Fruit fly (Drosophila melanogaster) Kc167 (cell line): ENCODE results near the gene Ccp84Ae.

ENCODE experiments used
- Myc ChIP-seq: fragments of >200 bp; optimal IDR thresholded peaks from 2 replicates; lab custom pipeline; 2017; ENCODE audit warnings: missing external identifiers
- Sin3A ChIP-seq: fragments of >200 bp; optimal IDR thresholded peaks from 2 replicates; lab custom pipeline; 2018; ENCODE audit warnings: missing external identifiers
- h ChIP-seq: fragments of >200 bp; optimal IDR thresholded peaks from 3 replicates; lab custom pipeline; 2018; ENCODE audit warnings: missing external identifiers
- psq ChIP-seq: fragments of >200 bp; optimal IDR thresholded peaks from 2 replicates; lab custom pipeline; 2017; ENCODE audit warnings: missing external identifiers
- ttk ChIP-seq: sonication (Bioruptor generic); optimal IDR thresholded peaks from 2 replicates; lab custom pipeline; 2017; ENCODE audit warnings: missing external identifiers

- no peak for TF ChIP-seq Sin3A (lab: Kevin White, UChicago)
- TF ChIP-seq Myc: no peak
- no peak for TF ChIP-seq ttk (lab: Kevin White, UChicago)
- TF ChIP-seq psq (lab: Kevin White, UChicago): no peak
- TF ChIP-seq h (lab: Kevin White, UChicago): no peak
Measured at dm6 chr3R:6703784-6704183, 12.2 kb upstream of the Ccp84Ae start, which contains the start of gene Ccp84Aa.
